Worm (Caenorhabditis elegans): ENCODE results near the gene grl-10.

DNA sequence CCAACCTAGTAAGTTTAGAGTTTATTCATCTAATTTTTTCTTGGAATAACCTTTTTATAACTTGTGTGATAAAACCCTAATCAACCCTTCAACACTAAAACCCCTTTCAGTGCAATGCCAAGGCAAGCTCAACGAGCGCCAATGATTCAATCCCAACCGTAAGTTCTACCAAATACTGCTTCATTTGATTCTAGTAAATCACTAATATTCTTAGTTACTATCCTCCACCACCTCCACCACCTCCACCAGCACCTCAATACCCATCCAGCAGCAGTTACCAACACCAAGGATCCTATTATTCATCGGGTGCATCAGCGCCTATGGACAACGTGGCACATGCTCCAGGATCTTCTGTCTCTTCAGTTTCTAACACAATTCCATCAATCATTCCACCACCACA, 11.5 kb downstream of the grl-10 start:
- TF ChIP-seq him-1 (tag; optimal IDR thresholded peaks at IDR 0.05), result no peak
- TF ChIP-seq W03F9.2 (tag; optimal IDR thresholded peaks at IDR 0.05), result no peak

All from whole organism, L4/young adult.